Fruit fly (Drosophila melanogaster): ENCODE results near the gene mtg.

DNA sequence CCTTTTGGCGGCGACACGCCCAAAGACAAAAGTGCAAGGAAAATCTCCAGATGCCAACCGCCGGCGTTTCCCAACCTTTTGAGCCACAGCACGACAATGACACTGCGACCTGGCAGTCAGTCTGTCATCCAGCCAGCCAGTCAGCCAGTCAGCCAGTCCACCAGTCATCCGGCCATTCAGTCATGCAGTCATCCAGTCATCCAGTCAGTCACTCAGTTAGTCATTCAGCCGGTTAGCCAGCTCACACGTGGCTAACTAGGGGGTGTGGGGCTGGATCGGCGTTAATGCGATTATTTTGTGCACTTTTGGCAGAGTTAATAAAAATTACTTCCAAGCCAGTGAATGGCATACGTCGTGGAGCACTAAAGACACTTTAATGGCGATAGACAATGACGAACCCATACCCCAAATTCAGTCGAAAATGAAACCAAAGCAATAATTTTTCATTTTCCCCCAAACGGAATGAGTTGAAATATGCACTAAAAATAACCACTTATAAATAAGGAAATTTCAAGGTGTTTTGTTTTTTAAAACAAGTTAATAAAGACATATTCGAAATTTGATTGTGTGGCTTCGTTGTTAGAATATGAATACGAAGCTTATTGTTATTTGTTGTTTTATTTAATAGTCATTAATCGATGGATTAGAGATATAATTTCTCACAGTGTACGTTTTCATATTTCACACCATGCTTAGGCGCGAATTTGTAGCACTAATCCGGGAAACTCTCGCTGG, 25.4 kb upstream of the mtg start:
- TF ChIP-seq E2f1 (GFP tag; IDR thresholded peaks at IDR 0.05) (no peak), CG15696 (tag; optimal IDR thresholded peaks at IDR 0.05) (no peak), B-H2 (GFP tag; optimal IDR thresholded peaks at IDR 0.05) (no peak), unpg (GFP tag; optimal IDR thresholded peaks at IDR 0.05) (peak; percentile 27), CG5245 (GFP tag; optimal IDR thresholded peaks at IDR 0.05) (no peak), chinmo (GFP tag; IDR thresholded peaks at IDR 0.05; ENCODE audit: partially characterized antibody) (no peak), NC2α (GFP tag; optimal IDR thresholded peaks at IDR 0.05) (no peak), CG3838 (GFP tag; optimal IDR thresholded peaks at IDR 0.05) (no peak)

All from whole organism, embryonic.